Fruit fly (Drosophila melanogaster): ENCODE results near the gene CG5194.

Gene CG5194

dm6 chr3L:9011485-9012389 is 2.1 kb upstream of the CG5194 start (continued):
- TF ChIP-seq CG3919 (GFP tag; optimal IDR thresholded peaks at IDR 0.05) (peak; percentile 21), achi (GFP tag; optimal IDR thresholded peaks at IDR 0.05) (no peak), CG11762 (GFP tag; optimal IDR thresholded peaks at IDR 0.05; ENCODE audit: insufficient read depth) (no peak), fd85E (GFP tag; optimal IDR thresholded peaks at IDR 0.05) (no peak), dsx (GFP tag; optimal IDR thresholded peaks at IDR 0.05; ENCODE audit: poor library complexity, severe bottlenecking) (peak; percentile 12), fkh (GFP tag; optimal IDR thresholded peaks at IDR 0.05) (peak; percentile 0), CG6163 (GFP tag; IDR thresholded peaks at IDR 0.05) (peak; percentile 61), Sox14 (GFP tag; optimal IDR thresholded peaks at IDR 0.05) (no peak), CG1621 (tag; optimal IDR thresholded peaks at IDR 0.05) (no peak)

dm6 chr3L:9004788-9005246 is 4.8 kb downstream of the CG5194 start, which contains the start of gene Doc3:
TSS of gene Doc3 (plus strand) at chr3L:9005196.
- peak; percentile 3 for TF ChIP-seq CG1621 (tag; optimal IDR thresholded peaks at IDR 0.05)
- TF ChIP-seq CG6163 (GFP tag; IDR thresholded peaks at IDR 0.05): peak; percentile 52; the same call in 1 of the 3 replicates
- TF ChIP-seq CG4318 (GFP tag; optimal IDR thresholded peaks at IDR 0.05): no peak
- no peak for TF ChIP-seq Hr38 (GFP tag; optimal IDR thresholded peaks at IDR 0.05)
- peak; percentile 93 for TF ChIP-seq CG6854 (GFP tag; optimal IDR thresholded peaks at IDR 0.05)
- TF ChIP-seq vri (GFP tag; optimal IDR thresholded peaks at IDR 0.05): no peak
- TF ChIP-seq ss (GFP tag; optimal IDR thresholded peaks at IDR 0.05): peak in 1 of 2 experiments; percentile 60
- TF ChIP-seq CG8319 (GFP tag; optimal IDR thresholded peaks at IDR 0.05): peak; percentile 99
- TF ChIP-seq CG11762 (GFP tag; optimal IDR thresholded peaks at IDR 0.05; ENCODE audit: insufficient read depth): no peak
- TF ChIP-seq fkh (GFP tag; optimal IDR thresholded peaks at IDR 0.05): peak; percentile 43
- no peak for TF ChIP-seq cyc (GFP tag; optimal IDR thresholded peaks at IDR 0.05)
- TF ChIP-seq Ets96B (tag; optimal IDR thresholded peaks at IDR 0.05): no peak
- TF ChIP-seq svp (GFP tag): peak; percentile 98
- TF ChIP-seq spab (GFP tag; optimal IDR thresholded peaks at IDR 0.05): no peak

- TF ChIP-seq esn (GFP tag; optimal IDR thresholded peaks at IDR 0.05) (no peak), CG8119 (GFP tag; IDR thresholded peaks at IDR 0.05) (no peak)
These were observed 6.3 kb downstream of the CG5194 start for dm6 chr3L:9003369-9003768.

dm6 chr3L:9002527-9002926 is 7.1 kb downstream of the CG5194 start:
- TF ChIP-seq CG15336 (GFP tag; IDR thresholded peaks at IDR 0.05) (no peak), Eip75B (GFP tag; optimal IDR thresholded peaks at IDR 0.05) (no peak), Hr39 (GFP tag; optimal IDR thresholded peaks at IDR 0.05) (no peak), CG6808 (GFP tag; optimal IDR thresholded peaks at IDR 0.05) (no peak), spab (GFP tag; optimal IDR thresholded peaks at IDR 0.05) (no peak), achi (GFP tag; optimal IDR thresholded peaks at IDR 0.05) (no peak), CG9139 (GFP tag; optimal IDR thresholded peaks at IDR 0.05) (no peak), CG31627 (GFP tag; optimal IDR thresholded peaks at IDR 0.05) (no peak), CG7368 (GFP tag; optimal IDR thresholded peaks at IDR 0.05) (no peak), CG6276 (GFP tag; optimal IDR thresholded peaks at IDR 0.05) (no peak), lz (GFP tag; optimal IDR thresholded peaks at IDR 0.05) (no peak), Eip78C (GFP tag) (no peak), CG6163 (GFP tag; IDR thresholded peaks at IDR 0.05) (no peak), pdm3 (GFP tag; optimal IDR thresholded peaks at IDR 0.05) (no peak), CG10669 (GFP tag; optimal IDR thresholded peaks at IDR 0.05) (no peak)

Data from whole organism, prepupa.